Fruit fly (Drosophila melanogaster) whole organism, pupa: ENCODE measurements around the gene eIF1.

Experiments
- CG12605 ChIP-seq: fragments of 200-800 bp; sonication (Bioruptor generic); IDR thresholded peaks from 2 replicates; pipeline ENCODE4 v1.3.6; 2022; ENCODE audit warnings: missing biosample characterization, missing genetic modification characterization
- CG13204 ChIP-seq: fragments of 200-800 bp; sonication (Bioruptor generic); optimal IDR thresholded peaks from 2 replicates; lab custom pipeline; 2018; ENCODE audit warnings: missing biosample characterization, mild to moderate bottlenecking, missing genetic modification characterization, moderate library complexity
- CG14655 ChIP-seq: fragments of 200-800 bp; sonication (Bioruptor generic); optimal IDR thresholded peaks from 3 replicates; lab custom pipeline; 2017; ENCODE audit warnings: mild to moderate bottlenecking, missing biosample characterization, missing genetic modification reagents, missing genetic modification characterization
- CG15710 ChIP-seq: fragments of 200-800 bp; sonication (Bioruptor generic); optimal IDR thresholded peaks from 2 replicates; lab custom pipeline; 2018; ENCODE audit warnings: missing biosample characterization, mild to moderate bottlenecking, missing genetic modification characterization, moderate library complexity
- CG17806 ChIP-seq: fragments of 200-800 bp; sonication (Bioruptor generic); optimal IDR thresholded peaks from 2 replicates; lab custom pipeline; 2018; ENCODE audit warnings: missing biosample characterization, mild to moderate bottlenecking, missing genetic modification characterization, moderate library complexity
- CG32121 ChIP-seq: fragments of 200-800 bp; sonication (Bioruptor generic); IDR thresholded peaks from 2 replicates; pipeline ENCODE4 v1.3.6; 2022; ENCODE audit warnings: missing biosample characterization, missing genetic modification characterization
- CG34367 ChIP-seq: fragments of 200-800 bp; sonication (Bioruptor generic); optimal IDR thresholded peaks from 2 replicates; lab custom pipeline; 2018; ENCODE audit warnings: missing biosample characterization, mild to moderate bottlenecking, missing genetic modification characterization
- CG4496 ChIP-seq: fragments of 200-800 bp; sonication (Bioruptor generic); IDR thresholded peaks from 3 replicates; pipeline ENCODE4 v1.3.6; 2022; ENCODE audit warnings: missing biosample characterization, missing genetic modification characterization
- CG8159 ChIP-seq: fragments of 200-800 bp; sonication (Bioruptor generic); optimal IDR thresholded peaks from 3 replicates; lab custom pipeline; 2018; ENCODE audit warnings: missing biosample characterization, mild to moderate bottlenecking, missing genetic modification characterization, moderate library complexity
- CG9948 ChIP-seq: fragments of 200-800 bp; sonication (Bioruptor generic); optimal IDR thresholded peaks from 2 replicates; lab custom pipeline; 2018; ENCODE audit warnings: missing biosample characterization, mild to moderate bottlenecking, missing genetic modification characterization, moderate library complexity
- D1 ChIP-seq: fragments of 200-800 bp; sonication (Bioruptor generic); optimal IDR thresholded peaks from 2 replicates; lab custom pipeline; 2018; ENCODE audit warnings: missing biosample characterization, mild to moderate bottlenecking, missing genetic modification characterization, moderate library complexity
- EcR ChIP-seq: fragments of 200-800 bp; sonication (Bioruptor generic); optimal IDR thresholded peaks from 3 replicates; lab custom pipeline; 2019; ENCODE audit warnings: missing biosample characterization, missing genetic modification characterization, mild to moderate bottlenecking, moderate library complexity, missing genetic modification reagents
- Ets98B ChIP-seq: fragments of 200-800 bp; sonication (Bioruptor generic); IDR thresholded peaks from 2 replicates; pipeline ENCODE4 v1.3.6; 2022; ENCODE audit warnings: missing biosample characterization, missing genetic modification characterization
- Pif1A ChIP-seq: fragments of 200-800 bp; sonication (Bioruptor generic); optimal IDR thresholded peaks from 3 replicates; lab custom pipeline; 2016; ENCODE audit warnings: missing biosample characterization, missing genetic modification characterization
- Pif1B ChIP-seq: fragments of 200-800 bp; sonication (Bioruptor generic); optimal IDR thresholded peaks from 3 replicates; lab custom pipeline; 2016; ENCODE audit warnings: missing biosample characterization, missing genetic modification characterization
- Snoo ChIP-seq: fragments of 200-800 bp; sonication (Bioruptor generic); optimal IDR thresholded peaks from 3 replicates; lab custom pipeline; 2017; ENCODE audit warnings: missing biosample characterization, mild to moderate bottlenecking, missing genetic modification characterization, inconsistent platforms
- fd96Ca ChIP-seq: fragments of 200-800 bp; sonication (Bioruptor generic); IDR thresholded peaks from 3 replicates; pipeline ENCODE4 v1.3.6; 2022; ENCODE audit warnings: missing biosample characterization, missing genetic modification characterization
- gl ChIP-seq: fragments of 200-800 bp; sonication (Bioruptor generic); optimal IDR thresholded peaks from 2 replicates; lab custom pipeline; 2018; ENCODE audit warnings: missing biosample characterization, mild to moderate bottlenecking, missing genetic modification characterization
- rn ChIP-seq: fragments of 200-800 bp; sonication (Bioruptor generic); IDR thresholded peaks from 2 replicates; pipeline ENCODE4 v1.3.6; 2022; ENCODE audit warnings: missing biosample characterization, missing genetic modification characterization

eIF1 gene

dm6 chr3L:3205349-3205748 lies 17.8 kb upstream of the eIF1 start, which contains the start of gene CG32277:
CG32277 (minus strand) TSS chr3L:3205449.
- TF ChIP-seq CG9948 (tag; lab: Kevin White, UChicago) (no peak), EcR (GFP tag; lab: Kevin White, UChicago) (no peak), D1 (tag; lab: Kevin White, UChicago) (no peak), Snoo (tag; lab: Kevin White, UChicago) (no peak), CG8159 (tag; lab: Kevin White, UChicago) (no peak), gl (no peak), Ets98B (no peak), CG34367 (no peak), rn (GFP tag; lab: Robert Waterston, UW) (no peak), Pif1B (no peak), CG4496 (GFP tag; lab: Robert Waterston, UW) (no peak), Pif1A (GFP tag; lab: Kevin White, UChicago) (no peak)

DNA sequence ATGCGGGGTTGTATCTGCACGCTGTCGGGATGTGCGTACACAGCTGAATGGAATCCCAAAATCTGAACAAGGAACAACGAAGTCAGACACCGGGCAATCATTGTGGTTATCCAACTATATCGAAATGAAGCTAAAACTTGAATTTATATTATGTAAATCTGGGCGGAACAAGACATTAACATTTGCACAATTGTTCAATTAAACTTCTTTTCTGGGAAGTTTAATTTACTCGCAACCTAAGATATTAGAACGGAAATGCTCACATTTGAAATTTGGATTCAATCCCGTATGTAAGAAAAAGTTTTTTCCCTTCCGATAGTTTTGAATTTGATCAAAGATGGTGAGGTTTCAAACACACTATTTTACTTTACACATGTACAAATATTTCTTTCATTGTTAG lies 16.9 kb upstream of the eIF1 start, which contains the start of gene CG33160:
Gene CG33160 (minus strand): TSS at position 101 of the 400 bp plus-strand sequence.
- TF ChIP-seq CG32121 = no peak
- no peak for TF ChIP-seq CG15710 (tag; lab: Kevin White, UChicago)
- TF ChIP-seq Pif1B = no peak
- no peak for TF ChIP-seq CG12605 (GFP tag; lab: Robert Waterston, UW)
- no peak for TF ChIP-seq rn (GFP tag; lab: Robert Waterston, UW)
- TF ChIP-seq gl = no peak
- no peak for TF ChIP-seq D1 (tag; lab: Kevin White, UChicago)
- TF ChIP-seq CG13204 (GFP tag; lab: Kevin White, UChicago) = no peak
- TF ChIP-seq EcR (GFP tag; lab: Kevin White, UChicago) = no peak
- no peak for TF ChIP-seq Ets98B
- no peak for TF ChIP-seq CG9948 (tag; lab: Kevin White, UChicago)

dm6 chr3L:3208895-3209294 lies 14.2 kb upstream of the eIF1 start, which contains the start of the genes CG32269 and CG32270:
CG32269 (minus strand) TSS chr3L:3208985.
CG32270 (minus strand) TSS chr3L:3208985.
- TF ChIP-seq CG12605 (GFP tag; lab: Robert Waterston, UW) (no peak), rn (GFP tag; lab: Robert Waterston, UW) (no peak), D1 (tag; lab: Kevin White, UChicago) (no peak), CG4496 (GFP tag; lab: Robert Waterston, UW) (no peak), CG13204 (GFP tag; lab: Kevin White, UChicago) (no peak), CG32121 (no peak), CG14655 (GFP tag; lab: Kevin White, UChicago) (no peak), CG8159 (tag; lab: Kevin White, UChicago) (no peak)

DNA sequence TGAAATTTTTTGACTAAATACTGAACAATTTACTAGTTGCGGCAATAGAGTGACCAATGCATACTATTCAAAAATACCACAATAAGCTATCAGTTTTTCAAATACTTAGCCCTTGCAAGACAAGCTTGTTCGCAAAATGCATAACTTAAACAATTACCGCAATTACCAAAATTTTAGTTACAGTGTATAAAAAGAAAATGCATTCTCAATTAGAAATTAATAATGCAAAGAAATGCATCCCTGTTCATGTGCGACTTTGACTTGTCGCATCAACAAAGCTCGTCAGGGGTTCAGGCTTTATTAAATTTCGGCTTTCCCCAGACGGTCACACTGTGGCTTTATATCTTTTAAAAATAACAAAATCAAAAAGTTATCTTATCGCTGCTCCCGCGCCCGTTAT lies 4.3 kb upstream of the eIF1 start, which contains the start of the genes hob and nSMase:
Gene hob (minus strand): TSS at position 62 of the 400 bp plus-strand sequence.
Gene nSMase (plus strand): TSS at position 298 of the 400 bp plus-strand sequence.
- TF ChIP-seq rn (GFP tag; lab: Robert Waterston, UW) (no peak), CG14655 (GFP tag; lab: Kevin White, UChicago) (no peak)

dm6 chr3L:3223390-3223914 lies 311 bp downstream of the eIF1 start:
- TF ChIP-seq D1 (tag; lab: Kevin White, UChicago) (no peak), EcR (GFP tag; lab: Kevin White, UChicago) (peak; percentile 39), CG32121 (no peak)
- TF ChIP-seq, all 21 proteins: peak for 1

dm6 chr3L:3224740-3225719 lies 1.9 kb downstream of the eIF1 start, which contains the start of gene Larp4B:
Larp4B (plus strand) TSS chr3L:3224838.
- TF ChIP-seq fd96Ca (GFP tag; lab: Robert Waterston, UW) (no peak; the same call in 2 of the 3 replicates), Ets98B (no peak), D1 (tag; lab: Kevin White, UChicago) (no peak), rn (GFP tag; lab: Robert Waterston, UW) (no peak), CG34367 (no peak), CG15710 (tag; lab: Kevin White, UChicago) (no peak), CG12605 (GFP tag; lab: Robert Waterston, UW) (no peak), Snoo (tag; lab: Kevin White, UChicago) (no peak), CG8159 (tag; lab: Kevin White, UChicago) (no peak), EcR (GFP tag; lab: Kevin White, UChicago) (no peak), CG14655 (GFP tag; lab: Kevin White, UChicago) (no peak), CG17806 (tag; lab: Kevin White, UChicago) (no peak)
